Worm (Caenorhabditis elegans) whole organism, L4 larva: ENCODE measurements around the gene F20B6.4.

Experiments
- D1046.2 ChIP-seq: fragments of 200-800 bp; sonication (Bioruptor generic); IDR thresholded peaks from 2 replicates; pipeline ENCODE4 v1.3.6; 2022; ENCODE audit warnings: missing genetic modification characterization, missing compliant biosample characterization
- F10B5.3 ChIP-seq: sonication (generic microtip); optimal IDR thresholded peaks from 2 replicates; lab custom pipeline; 2016; ENCODE audit warnings: mild to moderate bottlenecking, missing genetic modification characterization, missing compliant biosample characterization
- T20F7.1 ChIP-seq: fragments of 200-800 bp; sonication (Bioruptor generic); optimal IDR thresholded peaks from 2 replicates; lab custom pipeline; 2018; ENCODE audit warnings: mild to moderate bottlenecking, missing genetic modification characterization, missing compliant biosample characterization
- T26A8.4 ChIP-seq: fragments of 200-800 bp; sonication (Bioruptor generic); IDR thresholded peaks from 2 replicates; pipeline ENCODE4 v1.3.6; 2022; ENCODE audit warnings: missing genetic modification characterization, missing compliant biosample characterization
- Y48G9A.11 ChIP-seq: fragments of 200-800 bp; sonication (Bioruptor generic); IDR thresholded peaks from 2 replicates; pipeline ENCODE4 v1.3.6; 2022; ENCODE audit warnings: missing genetic modification reagents, missing genetic modification characterization, missing compliant biosample characterization
- ZK337.2 ChIP-seq: fragments of 200-800 bp; sonication (Bioruptor generic); IDR thresholded peaks from 2 replicates; pipeline ENCODE4 v1.3.6; 2022; ENCODE audit warnings: missing genetic modification reagents, missing genetic modification characterization, missing compliant biosample characterization
- ZK546.5 ChIP-seq, 2 experiments: sonication (generic microtip); optimal IDR thresholded peaks; 2 replicates each; lab custom pipeline; 2017; ENCODE audit warnings: missing biosample characterization in 2 of 2, missing genetic modification characterization in 2 of 2
- aha-1 ChIP-seq: fragments of 150-350 bp; peaks from one replicate; lab custom pipeline; 2014; ENCODE audit warnings: missing biosample characterization, missing genetic modification characterization
- aly-2 ChIP-seq: sonication (generic microtip); optimal IDR thresholded peaks from 2 replicates; lab custom pipeline; 2018; ENCODE audit warnings: missing biosample characterization, missing genetic modification characterization
- attf-4 ChIP-seq: sonication (generic microtip); optimal IDR thresholded peaks from 3 replicates; lab custom pipeline; 2017; ENCODE audit warnings: missing biosample characterization, missing genetic modification characterization
- ceh-28 ChIP-seq: fragments of 150-350 bp; optimal IDR thresholded peaks from 2 replicates; lab custom pipeline; 2014; ENCODE audit warnings: missing biosample characterization, missing genetic modification reagents, missing genetic modification characterization
- ceh-32 ChIP-seq: sonication (generic microtip); optimal IDR thresholded peaks from 2 replicates; lab custom pipeline; 2016; ENCODE audit warnings: mild to moderate bottlenecking, missing genetic modification characterization, missing compliant biosample characterization; ENCODE audit not compliant: poor library complexity
- ceh-44 ChIP-seq: fragments of 200-800 bp; sonication (Bioruptor generic); IDR thresholded peaks from 2 replicates; pipeline ENCODE4 v1.3.6; 2022; ENCODE audit warnings: missing genetic modification reagents, missing genetic modification characterization, missing compliant biosample characterization
- ceh-82 ChIP-seq: sonication (generic microtip); optimal IDR thresholded peaks from 2 replicates; lab custom pipeline; 2017; ENCODE audit warnings: missing biosample characterization, missing genetic modification characterization
- ces-1 ChIP-seq: fragments of 150-350 bp; sonication (generic microtip); optimal IDR thresholded peaks from 4 replicates; lab custom pipeline; 2014; ENCODE audit warnings: missing biosample characterization, missing genetic modification reagents, missing genetic modification characterization
- daf-16 ChIP-seq, 3 experiments: sonication (generic microtip); optimal IDR thresholded peaks; 2 replicates each; lab custom pipeline; 2016 to 2017; ENCODE audit warnings: missing genetic modification characterization in 3 of 3, missing genetic modification reagents in 3 of 3, mild to moderate bottlenecking in 2 of 3, missing compliant biosample characterization in 2 of 3, missing biosample characterization in 1 of 3, moderate library complexity in 1 of 3
- daf-8 ChIP-seq: fragments of 200-800 bp; sonication (Bioruptor generic); IDR thresholded peaks from 2 replicates; pipeline ENCODE4 v1.3.6; 2022; ENCODE audit warnings: missing genetic modification characterization, missing compliant biosample characterization
- dmd-6 ChIP-seq: fragments of 200-800 bp; sonication (Bioruptor generic); IDR thresholded peaks from 2 replicates; pipeline ENCODE4 v1.3.6; 2022; ENCODE audit warnings: missing genetic modification reagents, missing genetic modification characterization, missing compliant biosample characterization
- dmd-8 ChIP-seq: fragments of 200-800 bp; sonication (Bioruptor generic); IDR thresholded peaks from 2 replicates; pipeline ENCODE4 v1.3.6; 2022; ENCODE audit warnings: missing genetic modification characterization, missing compliant biosample characterization
- duxl-1 ChIP-seq: sonication (generic microtip); optimal IDR thresholded peaks from 2 replicates; lab custom pipeline; 2016; ENCODE audit warnings: mild to moderate bottlenecking, missing genetic modification characterization, moderate library complexity, missing compliant biosample characterization; ENCODE audit not compliant: poor library complexity
- egl-43 ChIP-seq: fragments of 200-800 bp; sonication (Bioruptor generic); IDR thresholded peaks from 2 replicates; pipeline ENCODE4 v1.3.6; 2022; ENCODE audit warnings: missing genetic modification reagents, missing genetic modification characterization, missing compliant biosample characterization
- fos-1 ChIP-seq: fragments of 150-350 bp; optimal IDR thresholded peaks from 2 replicates; lab custom pipeline; 2014; ENCODE audit warnings: missing biosample characterization, missing genetic modification characterization
- gei-8 ChIP-seq: fragments of 200-800 bp; sonication (Bioruptor generic); optimal IDR thresholded peaks from 2 replicates; lab custom pipeline; 2018; ENCODE audit warnings: mild to moderate bottlenecking, missing genetic modification characterization, missing compliant biosample characterization
- hlh-11 ChIP-seq: fragments of 200-800 bp; sonication (Bioruptor generic); optimal IDR thresholded peaks from 2 replicates; lab custom pipeline; 2018; ENCODE audit warnings: mild to moderate bottlenecking, missing genetic modification characterization, missing compliant biosample characterization
- hmg-1.1 ChIP-seq: fragments of 200-800 bp; sonication (Bioruptor generic); IDR thresholded peaks from 2 replicates; pipeline ENCODE4 v1.3.6; 2022; ENCODE audit warnings: missing genetic modification reagents, missing genetic modification characterization, missing compliant biosample characterization
- lin-1 ChIP-seq: fragments of 200-800 bp; sonication (Bioruptor generic); IDR thresholded peaks from 2 replicates; pipeline ENCODE4 v1.3.6; 2022; ENCODE audit warnings: missing genetic modification reagents, missing genetic modification characterization, missing compliant biosample characterization
- lin-29 ChIP-seq: fragments of 200-800 bp; sonication (Bioruptor generic); IDR thresholded peaks from 2 replicates; pipeline ENCODE4 v1.3.6; 2022; ENCODE audit warnings: missing genetic modification reagents, missing genetic modification characterization, missing compliant biosample characterization
- lir-3 ChIP-seq: sonication (generic microtip); optimal IDR thresholded peaks from 2 replicates; lab custom pipeline; 2016; ENCODE audit warnings: mild to moderate bottlenecking, missing genetic modification characterization, missing compliant biosample characterization
- lsy-2 ChIP-seq, 2 experiments: fragments of 150-350 bp in 1 of 2; sonication (generic microtip) in 1 of 2; optimal IDR thresholded peaks; 2 replicates each; lab custom pipeline; 2014 to 2017; ENCODE audit warnings: missing biosample characterization in 2 of 2, missing genetic modification characterization in 2 of 2
- madf-5 ChIP-seq, 2 experiments: fragments of 200-800 bp; sonication (Bioruptor generic); IDR thresholded peaks; 2 replicates each; pipeline ENCODE4 v1.3.6; 2022; ENCODE audit warnings: missing compliant biosample characterization in 2 of 2, missing genetic modification characterization in 2 of 2
- mdl-1 ChIP-seq, 2 experiments: fragments of 150-350 bp in 1 of 2; sonication (generic microtip) in 1 of 2; optimal IDR thresholded peaks; 2 replicates each; lab custom pipeline; 2014 to 2017; ENCODE audit warnings: missing biosample characterization in 2 of 2, missing genetic modification characterization in 2 of 2
- mes-2 ChIP-seq: sonication (generic microtip); optimal IDR thresholded peaks from 2 replicates; lab custom pipeline; 2016; ENCODE audit warnings: missing genotype, mild to moderate bottlenecking, missing genetic modification characterization, missing compliant biosample characterization; ENCODE audit not compliant: poor library complexity, severe bottlenecking
- mxl-2 ChIP-seq: fragments of 200-800 bp; sonication (Bioruptor generic); conservative IDR thresholded peaks from 2 replicates; pipeline ENCODE4 v1.3.6; 2022; ENCODE audit warnings: missing genetic modification reagents, missing genetic modification characterization, missing compliant biosample characterization
- mxl-3 ChIP-seq: fragments of 200-800 bp; sonication (Bioruptor generic); optimal IDR thresholded peaks from 2 replicates; lab custom pipeline; 2018; ENCODE audit warnings: mild to moderate bottlenecking, missing genetic modification characterization, missing compliant biosample characterization
- nhr-11 ChIP-seq: fragments of 150-350 bp; optimal IDR thresholded peaks from 2 replicates; lab custom pipeline; 2014; ENCODE audit warnings: missing biosample characterization, missing genetic modification characterization
- nhr-42 ChIP-seq: fragments of 200-800 bp; sonication (Bioruptor generic); IDR thresholded peaks from 2 replicates; pipeline ENCODE4 v1.3.6; 2022; ENCODE audit warnings: missing genetic modification characterization, missing compliant biosample characterization
- nhr-6 ChIP-seq: fragments of 150-350 bp; optimal IDR thresholded peaks from 2 replicates; lab custom pipeline; 2014; ENCODE audit warnings: missing biosample characterization, missing genetic modification characterization
- pqm-1 ChIP-seq: sonication (generic microtip); optimal IDR thresholded peaks from 2 replicates; lab custom pipeline; 2017; ENCODE audit warnings: missing biosample characterization, missing genetic modification characterization
- set-16 ChIP-seq: fragments of 200-800 bp; sonication (Bioruptor generic); IDR thresholded peaks from 2 replicates; pipeline ENCODE4 v1.3.6; 2022; ENCODE audit warnings: missing genetic modification reagents, missing genetic modification characterization, missing compliant biosample characterization
- spr-1 ChIP-seq: sonication (generic microtip); optimal IDR thresholded peaks from 2 replicates; lab custom pipeline; 2016; ENCODE audit warnings: mild to moderate bottlenecking, missing genetic modification characterization, missing compliant biosample characterization
- unc-62 ChIP-seq, 3 experiments: fragments of 150-350 bp in 1 of 3; sonication (generic microtip); optimal IDR thresholded peaks in 2 of 3; peaks in 1 of 3; 1 replicate in 1 of 3; 2 replicates in 2 of 3; lab custom pipeline; 2014 to 2017; ENCODE audit warnings: missing biosample characterization in 3 of 3, missing genetic modification characterization in 3 of 3, missing genetic modification reagents in 3 of 3, missing genotype in 1 of 3
- zip-11 ChIP-seq: fragments of 200-800 bp; sonication (Bioruptor generic); IDR thresholded peaks from 2 replicates; pipeline ENCODE4 v1.3.6; 2022; ENCODE audit warnings: missing genetic modification characterization, missing compliant biosample characterization
- ztf-11 ChIP-seq: fragments of 150-350 bp; optimal IDR thresholded peaks from 2 replicates; lab custom pipeline; 2014; ENCODE audit warnings: missing biosample characterization, missing genetic modification characterization

The F20B6.4 gene

ce11 chrX:4161938-4162337 is 34.4 kb downstream of the F20B6.4 start:
- TF ChIP-seq madf-5 (GFP tag; IDR thresholded peaks at IDR 0.05; lab: Robert Waterston, UW) (no peak), D1046.2 (GFP tag; lab: Robert Waterston, UW) (no peak), fos-1 (tag; lab: Kevin White, UChicago) (no peak), aha-1 (peak; percentile 90), unc-62 (GFP tag; optimal IDR thresholded peaks at IDR 0.05 in 1 of 2; lab: Kevin White, UChicago) (peak in 1 of 2 experiments; percentile 79), unc-62 (tag; optimal IDR thresholded peaks at IDR 0.05; lab: Kevin White, UChicago) (no peak), zip-11 (no peak)

DNA sequence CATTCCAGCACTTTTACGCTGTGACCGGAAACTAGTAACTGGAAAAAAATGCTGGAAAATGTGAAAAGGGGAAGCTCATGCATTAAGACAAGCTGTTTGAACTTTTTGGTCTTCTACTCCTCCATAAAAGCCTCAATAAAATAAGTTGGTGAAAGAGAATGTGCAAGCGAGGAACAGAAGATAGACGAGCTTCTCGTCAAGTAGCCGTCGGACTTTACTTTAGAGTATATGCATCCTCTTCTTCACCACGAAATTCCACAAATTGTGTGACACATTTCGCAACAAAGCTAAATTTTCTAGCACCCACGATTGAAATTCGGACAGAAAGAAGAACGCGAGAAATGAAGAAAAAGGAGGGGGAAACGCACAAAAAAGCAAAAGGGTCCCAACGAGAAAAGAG is 36.4 kb downstream of the F20B6.4 start:
- no peak for TF ChIP-seq ZK546.5 (tag; optimal IDR thresholded peaks at IDR 0.05; lab: Kevin White, UChicago)
- peak in 1 of 2 experiments; percentile 99 for TF ChIP-seq unc-62 (GFP tag; optimal IDR thresholded peaks at IDR 0.05 in 1 of 2; lab: Kevin White, UChicago)
- TF ChIP-seq unc-62 (tag; optimal IDR thresholded peaks at IDR 0.05; lab: Kevin White, UChicago) = no peak

DNA sequence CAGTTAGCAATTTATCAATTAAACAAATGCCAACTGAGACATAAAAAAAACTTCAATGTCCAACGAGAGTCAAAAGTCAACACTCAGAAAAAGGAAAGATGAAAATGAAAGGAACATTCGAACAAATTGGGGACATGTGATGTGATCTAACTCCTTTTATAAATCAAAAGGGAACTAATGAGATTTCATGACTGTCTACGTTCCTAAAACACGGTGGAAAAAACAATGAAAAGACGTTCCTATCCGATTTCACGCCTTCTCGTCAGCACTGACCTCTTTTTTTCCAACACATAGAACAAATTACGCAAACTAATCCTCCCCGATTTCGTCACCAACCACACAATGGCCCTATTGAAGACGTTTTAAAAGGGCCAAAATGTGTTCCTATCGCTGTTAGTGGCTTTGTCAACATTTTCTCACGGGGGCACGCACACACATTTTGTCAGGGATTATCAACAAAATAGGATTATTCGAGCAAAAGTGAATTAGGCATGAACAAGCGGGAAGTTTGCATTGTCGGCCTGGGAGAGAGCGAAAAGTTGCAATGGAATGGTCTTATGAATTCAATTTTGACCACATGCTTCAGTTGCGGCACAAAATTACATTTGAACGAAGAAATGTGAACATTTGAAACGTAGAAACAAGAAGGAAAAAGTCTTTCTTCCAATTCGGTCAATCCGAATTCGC is 37.0 kb downstream of the F20B6.4 start:
- TF ChIP-seq unc-62 (GFP tag; optimal IDR thresholded peaks at IDR 0.05 in 1 of 2; lab: Kevin White, UChicago) = peak in 1 of 2 experiments; percentile 20
- TF ChIP-seq unc-62 (tag; optimal IDR thresholded peaks at IDR 0.05; lab: Kevin White, UChicago) = no peak
- TF ChIP-seq aha-1 = peak; percentile 28
- TF ChIP-seq ces-1 = peak; percentile 56
- no peak for TF ChIP-seq duxl-1 (tag; lab: Kevin White, UChicago)
- TF ChIP-seq ceh-44 (GFP tag; lab: Robert Waterston, UW) = no peak
- TF ChIP-seq lir-3 (tag; lab: Kevin White, UChicago) = no peak

DNA sequence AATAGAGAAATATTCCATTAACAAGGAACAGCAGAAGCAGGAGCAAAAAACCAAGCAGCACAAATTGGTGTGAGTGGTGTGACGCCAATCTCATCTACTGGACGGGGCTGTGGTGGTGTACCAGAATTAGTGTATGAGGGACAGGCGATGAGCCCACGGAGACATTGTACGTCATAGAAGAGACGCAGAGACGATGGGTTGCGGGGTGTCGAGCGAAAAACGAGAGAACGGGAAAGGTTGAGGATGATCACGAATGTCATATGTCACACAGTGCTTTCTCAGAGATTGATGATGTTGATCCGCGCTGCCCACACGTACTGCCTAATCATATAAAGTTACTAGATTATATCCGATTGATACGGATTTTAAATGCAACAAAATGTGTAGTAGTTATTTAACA is 38.4 kb downstream of the F20B6.4 start:
- TF ChIP-seq madf-5 (GFP tag; IDR thresholded peaks at IDR 0.05; lab: Robert Waterston, UW) (no peak), set-16 (GFP tag; lab: Robert Waterston, UW) (no peak), pqm-1 (tag; lab: Kevin White, UChicago) (no peak), lsy-2 (tag; optimal IDR thresholded peaks at IDR 0.05; lab: Kevin White, UChicago) (no peak), mes-2 (tag; lab: Kevin White, UChicago) (peak; percentile 33), nhr-42 (GFP tag; lab: Robert Waterston, UW) (no peak), gei-8 (GFP tag; lab: Kevin White, UChicago) (no peak), ceh-82 (no peak), mdl-1 (tag; optimal IDR thresholded peaks at IDR 0.05; lab: Kevin White, UChicago) (peak in 1 of 2 experiments; percentile 41), T20F7.1 (GFP tag; lab: Kevin White, UChicago) (no peak), lin-1 (no peak), hlh-11 (tag; lab: Kevin White, UChicago) (peak; percentile 43), daf-8 (GFP tag; lab: Robert Waterston, UW) (no peak), hmg-1.1 (GFP tag; lab: Robert Waterston, UW) (peak; percentile 36; the same call in 1 of the 2 replicates), ceh-28 (tag; lab: Kevin White, UChicago) (no peak), mxl-3 (GFP tag; lab: Kevin White, UChicago) (no peak), D1046.2 (GFP tag; lab: Robert Waterston, UW) (no peak), nhr-11 (peak; percentile 3), nhr-6 (tag; lab: Kevin White, UChicago) (no peak), mxl-2 (GFP tag; lab: Robert Waterston, UW) (no peak), ZK337.2 (no peak), dmd-8 (GFP tag; lab: Robert Waterston, UW) (no peak), T26A8.4 (GFP tag; lab: Robert Waterston, UW) (no peak), spr-1 (tag; lab: Kevin White, UChicago) (no peak), ztf-11 (tag; lab: Kevin White, UChicago) (no peak), Y48G9A.11 (GFP tag; lab: Robert Waterston, UW) (no peak), egl-43 (GFP tag; lab: Robert Waterston, UW) (no peak), ceh-32 (tag; lab: Kevin White, UChicago) (no peak), dmd-6 (GFP tag; lab: Robert Waterston, UW) (0 out of 2 replicates have a peak, but pooled peaks have one; percentile 9), F10B5.3 (tag; lab: Kevin White, UChicago) (no peak), daf-16 (GFP tag; optimal IDR thresholded peaks at IDR 0.05; lab: Kevin White, UChicago) (no peak), daf-16 (tag; optimal IDR thresholded peaks at IDR 0.05; lab: Kevin White, UChicago) (no peak), lin-29 (GFP tag; lab: Robert Waterston, UW) (no peak), attf-4 (tag; lab: Kevin White, UChicago) (no peak), aly-2 (no peak)
